Worm (Caenorhabditis elegans) whole organism, midembryonic: ENCODE results near the gene unc-23.

Experiments used
- cog-1 ChIP-seq: sonication (generic microtip); optimal IDR thresholded peaks from 2 replicates; lab custom pipeline; 2016; ENCODE audit warnings: missing genetic modification characterization, missing compliant biosample characterization
- flt-1 ChIP-seq: fragments of 200-800 bp; sonication (Bioruptor generic); IDR thresholded peaks from 2 replicates; pipeline ENCODE4 v1.3.6; 2022; ENCODE audit warnings: missing genetic modification characterization, missing compliant biosample characterization
- klf-2 ChIP-seq: fragments of 200-800 bp; sonication (Bioruptor generic); conservative IDR thresholded peaks from 2 replicates; pipeline ENCODE4 v1.3.6; 2022; ENCODE audit warnings: missing genetic modification reagents, missing genetic modification characterization, missing compliant biosample characterization

ce11 chrV:8974889-8975422 is 38.8 kb downstream of the unc-23 start, which contains the start of gene nhr-143:
- no peak for TF ChIP-seq klf-2
- TF ChIP-seq cog-1 (tag; lab: Kevin White, UChicago), result no peak
- no peak for TF ChIP-seq flt-1
